Fruit fly (Drosophila melanogaster) whole organism, pupa: ENCODE data around the gene RpS28b.

Experiments
- CG10348 ChIP-seq: fragments of 200-800 bp; sonication (Bioruptor generic); IDR thresholded peaks from 2 replicates; pipeline ENCODE4 v1.3.6; 2022; ENCODE audit warnings: missing biosample characterization, missing genetic modification characterization
- CG12605 ChIP-seq: fragments of 200-800 bp; sonication (Bioruptor generic); IDR thresholded peaks from 2 replicates; pipeline ENCODE4 v1.3.6; 2022; ENCODE audit warnings: missing biosample characterization, missing genetic modification characterization
- CG13204 ChIP-seq: fragments of 200-800 bp; sonication (Bioruptor generic); optimal IDR thresholded peaks from 2 replicates; lab custom pipeline; 2018; ENCODE audit warnings: missing biosample characterization, mild to moderate bottlenecking, missing genetic modification characterization, moderate library complexity
- CG14655 ChIP-seq: fragments of 200-800 bp; sonication (Bioruptor generic); optimal IDR thresholded peaks from 3 replicates; lab custom pipeline; 2017; ENCODE audit warnings: mild to moderate bottlenecking, missing biosample characterization, missing genetic modification reagents, missing genetic modification characterization
- CG15710 ChIP-seq: fragments of 200-800 bp; sonication (Bioruptor generic); optimal IDR thresholded peaks from 2 replicates; lab custom pipeline; 2018; ENCODE audit warnings: missing biosample characterization, mild to moderate bottlenecking, missing genetic modification characterization, moderate library complexity
- CG17806 ChIP-seq: fragments of 200-800 bp; sonication (Bioruptor generic); optimal IDR thresholded peaks from 2 replicates; lab custom pipeline; 2018; ENCODE audit warnings: missing biosample characterization, mild to moderate bottlenecking, missing genetic modification characterization, moderate library complexity
- CG32121 ChIP-seq: fragments of 200-800 bp; sonication (Bioruptor generic); IDR thresholded peaks from 2 replicates; pipeline ENCODE4 v1.3.6; 2022; ENCODE audit warnings: missing biosample characterization, missing genetic modification characterization
- CG34367 ChIP-seq: fragments of 200-800 bp; sonication (Bioruptor generic); optimal IDR thresholded peaks from 2 replicates; lab custom pipeline; 2018; ENCODE audit warnings: missing biosample characterization, mild to moderate bottlenecking, missing genetic modification characterization
- CG4496 ChIP-seq: fragments of 200-800 bp; sonication (Bioruptor generic); IDR thresholded peaks from 3 replicates; pipeline ENCODE4 v1.3.6; 2022; ENCODE audit warnings: missing biosample characterization, missing genetic modification characterization
- CG8159 ChIP-seq: fragments of 200-800 bp; sonication (Bioruptor generic); optimal IDR thresholded peaks from 3 replicates; lab custom pipeline; 2018; ENCODE audit warnings: missing biosample characterization, mild to moderate bottlenecking, missing genetic modification characterization, moderate library complexity
- CG8301 ChIP-seq: fragments of 200-800 bp; sonication (Bioruptor generic); optimal IDR thresholded peaks from 2 replicates; lab custom pipeline; 2018; ENCODE audit warnings: missing biosample characterization, mild to moderate bottlenecking, missing genetic modification characterization
- CG9948 ChIP-seq: fragments of 200-800 bp; sonication (Bioruptor generic); optimal IDR thresholded peaks from 2 replicates; lab custom pipeline; 2018; ENCODE audit warnings: missing biosample characterization, mild to moderate bottlenecking, missing genetic modification characterization, moderate library complexity
- D1 ChIP-seq: fragments of 200-800 bp; sonication (Bioruptor generic); optimal IDR thresholded peaks from 2 replicates; lab custom pipeline; 2018; ENCODE audit warnings: missing biosample characterization, mild to moderate bottlenecking, missing genetic modification characterization, moderate library complexity
- EcR ChIP-seq: fragments of 200-800 bp; sonication (Bioruptor generic); optimal IDR thresholded peaks from 3 replicates; lab custom pipeline; 2019; ENCODE audit warnings: missing biosample characterization, missing genetic modification characterization, mild to moderate bottlenecking, moderate library complexity, missing genetic modification reagents
- Ets98B ChIP-seq: fragments of 200-800 bp; sonication (Bioruptor generic); IDR thresholded peaks from 2 replicates; pipeline ENCODE4 v1.3.6; 2022; ENCODE audit warnings: missing biosample characterization, missing genetic modification characterization
- Pif1A ChIP-seq: fragments of 200-800 bp; sonication (Bioruptor generic); optimal IDR thresholded peaks from 3 replicates; lab custom pipeline; 2016; ENCODE audit warnings: missing biosample characterization, missing genetic modification characterization
- Pif1B ChIP-seq: fragments of 200-800 bp; sonication (Bioruptor generic); optimal IDR thresholded peaks from 3 replicates; lab custom pipeline; 2016; ENCODE audit warnings: missing biosample characterization, missing genetic modification characterization
- Snoo ChIP-seq: fragments of 200-800 bp; sonication (Bioruptor generic); optimal IDR thresholded peaks from 3 replicates; lab custom pipeline; 2017; ENCODE audit warnings: missing biosample characterization, mild to moderate bottlenecking, missing genetic modification characterization, inconsistent platforms
- fd96Ca ChIP-seq: fragments of 200-800 bp; sonication (Bioruptor generic); IDR thresholded peaks from 3 replicates; pipeline ENCODE4 v1.3.6; 2022; ENCODE audit warnings: missing biosample characterization, missing genetic modification characterization
- gl ChIP-seq: fragments of 200-800 bp; sonication (Bioruptor generic); optimal IDR thresholded peaks from 2 replicates; lab custom pipeline; 2018; ENCODE audit warnings: missing biosample characterization, mild to moderate bottlenecking, missing genetic modification characterization
- rn ChIP-seq: fragments of 200-800 bp; sonication (Bioruptor generic); IDR thresholded peaks from 2 replicates; pipeline ENCODE4 v1.3.6; 2022; ENCODE audit warnings: missing biosample characterization, missing genetic modification characterization

The RpS28b gene

dm6 chrX:9586627-9587026 is 32.2 kb downstream of the RpS28b start:
- no peak for TF ChIP-seq EcR (GFP tag; lab: Kevin White, UChicago)
- TF ChIP-seq CG17806 (tag; lab: Kevin White, UChicago): no peak
- TF ChIP-seq CG9948 (tag; lab: Kevin White, UChicago): no peak
- no peak for TF ChIP-seq Ets98B (GFP tag; lab: Robert Waterston, UW)

- TF ChIP-seq CG13204 (GFP tag; lab: Kevin White, UChicago) (no peak), Ets98B (GFP tag; lab: Robert Waterston, UW) (no peak), CG32121 (GFP tag; lab: Robert Waterston, UW) (no peak), D1 (tag; lab: Kevin White, UChicago) (no peak), CG4496 (no peak), CG34367 (tag; lab: Kevin White, UChicago) (no peak), CG10348 (GFP tag; lab: Robert Waterston, UW) (no peak), CG14655 (GFP tag; lab: Kevin White, UChicago) (no peak), CG8301 (tag; lab: Kevin White, UChicago) (no peak), CG12605 (no peak), Snoo (tag; lab: Kevin White, UChicago) (no peak), CG9948 (tag; lab: Kevin White, UChicago) (no peak), gl (no peak)
Measured at dm6 chrX:9587881-9588280, 33.5 kb downstream of the RpS28b start.

- TF ChIP-seq CG32121 (GFP tag; lab: Robert Waterston, UW) (peak; percentile 42; the same call in 1 of the 2 replicates), Pif1B (GFP tag; lab: Kevin White, UChicago) (peak; percentile 31), CG9948 (tag; lab: Kevin White, UChicago) (peak; percentile 15), CG15710 (tag; lab: Kevin White, UChicago) (peak; percentile 32), EcR (GFP tag; lab: Kevin White, UChicago) (no peak), CG10348 (GFP tag; lab: Robert Waterston, UW) (no peak), fd96Ca (GFP tag; lab: Robert Waterston, UW) (no peak), Snoo (tag; lab: Kevin White, UChicago) (peak; percentile 37), rn (GFP tag; lab: Robert Waterston, UW) (no peak), Pif1A (GFP tag; lab: Kevin White, UChicago) (peak; percentile 53), CG12605 (no peak), CG8159 (tag; lab: Kevin White, UChicago) (peak; percentile 37), CG13204 (GFP tag; lab: Kevin White, UChicago) (no peak), CG4496 (no peak; the same call in 2 of the 3 replicates), CG17806 (tag; lab: Kevin White, UChicago) (no peak), CG34367 (tag; lab: Kevin White, UChicago) (no peak), Ets98B (GFP tag; lab: Robert Waterston, UW) (peak; percentile 49; the same call in 1 of the 2 replicates), CG14655 (GFP tag; lab: Kevin White, UChicago) (peak; percentile 35), CG8301 (tag; lab: Kevin White, UChicago) (peak; percentile 42), gl (no peak), D1 (tag; lab: Kevin White, UChicago) (no peak)
Measured at dm6 chrX:9589928-9590327, 35.5 kb downstream of the RpS28b start.

dm6 chrX:9590592-9590991 is 36.2 kb downstream of the RpS28b start:
- TF ChIP-seq D1 (tag; lab: Kevin White, UChicago): no peak
- TF ChIP-seq rn (GFP tag; lab: Robert Waterston, UW): no peak

dm6 chrX:9594446-9594845 is 40.0 kb downstream of the RpS28b start:
- TF ChIP-seq CG12605: no peak
- no peak for TF ChIP-seq CG17806 (tag; lab: Kevin White, UChicago)
- no peak for TF ChIP-seq CG9948 (tag; lab: Kevin White, UChicago)
- TF ChIP-seq CG13204 (GFP tag; lab: Kevin White, UChicago): no peak
- no peak for TF ChIP-seq CG4496
- no peak for TF ChIP-seq D1 (tag; lab: Kevin White, UChicago)
- TF ChIP-seq Pif1A (GFP tag; lab: Kevin White, UChicago): no peak
- no peak for TF ChIP-seq CG14655 (GFP tag; lab: Kevin White, UChicago)

- TF ChIP-seq CG10348 (GFP tag; lab: Robert Waterston, UW): no peak
- TF ChIP-seq gl: no peak
- TF ChIP-seq CG32121 (GFP tag; lab: Robert Waterston, UW): no peak
- TF ChIP-seq Pif1B (GFP tag; lab: Kevin White, UChicago): no peak
- no peak for TF ChIP-seq EcR (GFP tag; lab: Kevin White, UChicago)
- TF ChIP-seq CG13204 (GFP tag; lab: Kevin White, UChicago): no peak
- no peak for TF ChIP-seq D1 (tag; lab: Kevin White, UChicago)
Measured at dm6 chrX:9595312-9595931, 41.0 kb downstream of the RpS28b start.

- TF ChIP-seq rn (GFP tag; lab: Robert Waterston, UW) (no peak), Pif1A (GFP tag; lab: Kevin White, UChicago) (no peak), CG32121 (GFP tag; lab: Robert Waterston, UW) (no peak), Ets98B (GFP tag; lab: Robert Waterston, UW) (no peak), gl (no peak), CG9948 (tag; lab: Kevin White, UChicago) (no peak), CG4496 (no peak), CG34367 (tag; lab: Kevin White, UChicago) (no peak), CG13204 (GFP tag; lab: Kevin White, UChicago) (no peak), CG12605 (no peak), Pif1B (GFP tag; lab: Kevin White, UChicago) (no peak), CG8159 (tag; lab: Kevin White, UChicago) (no peak), CG10348 (GFP tag; lab: Robert Waterston, UW) (no peak), CG8301 (tag; lab: Kevin White, UChicago) (no peak), D1 (tag; lab: Kevin White, UChicago) (no peak), Snoo (tag; lab: Kevin White, UChicago) (no peak)
Measured at dm6 chrX:9598106-9598505, 43.7 kb downstream of the RpS28b start.
